Worm (Caenorhabditis elegans): ENCODE data around the gene F53F4.2.

F53F4.2 gene

ce11 chrV:13565781-13566180 lies 23.6 kb downstream of the F53F4.2 start, which contains the start of gene slrp-1:
TSS of gene slrp-1 (plus strand) at chrV:13565863.
- TF ChIP-seq C34F6.9 (tag; optimal IDR thresholded peaks at IDR 0.05), result no peak
- TF ChIP-seq blmp-1 (tag; optimal IDR thresholded peaks at IDR 0.05; ENCODE audit: insufficient read depth), result no peak
- TF ChIP-seq unc-39 (tag; optimal IDR thresholded peaks at IDR 0.05), result no peak
- no peak for TF ChIP-seq nhr-12 (tag; optimal IDR thresholded peaks at IDR 0.05)
- TF ChIP-seq mdl-1 (tag; optimal IDR thresholded peaks at IDR 0.05), result no peak

- peak; percentile 75 for TF ChIP-seq blmp-1 (tag; optimal IDR thresholded peaks at IDR 0.05; ENCODE audit: insufficient read depth)
- TF ChIP-seq nhr-11 (tag; optimal IDR thresholded peaks at IDR 0.05), result no peak
- peak; percentile 22 for TF ChIP-seq ceh-82 (tag; optimal IDR thresholded peaks at IDR 0.05)
- peak; percentile 68 for TF ChIP-seq lin-13 (GFP tag; optimal IDR thresholded peaks at IDR 0.05)
- no peak for TF ChIP-seq aly-2 (tag; optimal IDR thresholded peaks at IDR 0.05)
- peak; percentile 83 for TF ChIP-seq snpc-4 (tag; optimal IDR thresholded peaks at IDR 0.05)
- no peak for TF ChIP-seq elt-1 (tag; optimal IDR thresholded peaks at IDR 0.05)
- TF ChIP-seq nhr-21 (tag; optimal IDR thresholded peaks at IDR 0.05), result peak; percentile 96
- no peak for TF ChIP-seq ZK546.5 (tag; optimal IDR thresholded peaks at IDR 0.05)
- TF ChIP-seq nhr-77 (tag; optimal IDR thresholded peaks at IDR 0.05), result no peak
- no peak for TF ChIP-seq nhr-10 (tag; optimal IDR thresholded peaks at IDR 0.05)
- TF ChIP-seq mdl-1 (tag; optimal IDR thresholded peaks at IDR 0.05), result peak in 1 of 2 experiments; percentile 65
- no peak for TF ChIP-seq lin-11 (tag; optimal IDR thresholded peaks at IDR 0.05)
- no peak for TF ChIP-seq R02D3.7 (tag; optimal IDR thresholded peaks at IDR 0.05)
- no peak for TF ChIP-seq alr-1 (tag; optimal IDR thresholded peaks at IDR 0.05)
- TF ChIP-seq fos-1 (tag; optimal IDR thresholded peaks at IDR 0.05), result peak; percentile 88
- TF ChIP-seq ztf-4 (tag; optimal IDR thresholded peaks at IDR 0.05), result peak; percentile 76
- no peak for TF ChIP-seq ztf-11 (tag; optimal IDR thresholded peaks at IDR 0.05)
- no peak for TF ChIP-seq ztf-1 (GFP tag; conservative IDR thresholded peaks at IDR 0.05)
- TF ChIP-seq F13H6.1 (tag; optimal IDR thresholded peaks at IDR 0.05), result peak; percentile 87
- TF ChIP-seq nhr-237 (tag; optimal IDR thresholded peaks at IDR 0.05), result no peak
- no peak for TF ChIP-seq lin-39 (tag; optimal IDR thresholded peaks at IDR 0.05)
- no peak for TF ChIP-seq unc-39 (tag; optimal IDR thresholded peaks at IDR 0.05)
- TF ChIP-seq nhr-129 (tag; optimal IDR thresholded peaks at IDR 0.05), result peak; percentile 98
- peak; percentile 89 for TF ChIP-seq sma-9 (GFP tag; optimal IDR thresholded peaks at IDR 0.05)
- TF ChIP-seq sma-9 (tag; optimal IDR thresholded peaks at IDR 0.05), result no peak
- TF ChIP-seq skn-1 (tag; optimal IDR thresholded peaks at IDR 0.05), result no peak
- no peak for TF ChIP-seq peb-1 (tag; optimal IDR thresholded peaks at IDR 0.05)
- peak; percentile 56 for TF ChIP-seq zag-1 (tag; optimal IDR thresholded peaks at IDR 0.05)
- no peak for TF ChIP-seq Y55F3AM.14 (GFP tag; optimal IDR thresholded peaks at IDR 0.05)
- TF ChIP-seq crh-2 (tag; optimal IDR thresholded peaks at IDR 0.05), result peak; percentile 96
- TF ChIP-seq ama-1 (optimal IDR thresholded peaks at IDR 0.05), result peak; percentile 76
- peak; percentile 47 to 91 for TF ChIP-seq lsy-2 (tag; optimal IDR thresholded peaks at IDR 0.05)
- no peak for TF ChIP-seq mbf-1 (tag; optimal IDR thresholded peaks at IDR 0.05)
- peak; percentile 94 for TF ChIP-seq nhr-25 (tag; optimal IDR thresholded peaks at IDR 0.05)
- peak; percentile 85 for TF ChIP-seq unc-55 (GFP tag; optimal IDR thresholded peaks at IDR 0.05)
- TF ChIP-seq gmeb-1 (tag; optimal IDR thresholded peaks at IDR 0.05), result peak; percentile 88
- TF ChIP-seq ceh-16 (tag; optimal IDR thresholded peaks at IDR 0.05), result no peak
- no peak for TF ChIP-seq nhr-12 (tag; optimal IDR thresholded peaks at IDR 0.05)
- no peak for TF ChIP-seq dmd-4 (tag; optimal IDR thresholded peaks at IDR 0.05)
- TF ChIP-seq egl-27 (tag; optimal IDR thresholded peaks at IDR 0.05), result peak; percentile 4
- TF ChIP-seq nhr-23 (tag; optimal IDR thresholded peaks at IDR 0.05), result no peak
- TF ChIP-seq mab-5 (tag; optimal IDR thresholded peaks at IDR 0.05), result peak; percentile 59
- no peak for TF ChIP-seq nhr-6 (tag; optimal IDR thresholded peaks at IDR 0.05)
- no peak for TF ChIP-seq elt-3 (tag; optimal IDR thresholded peaks at IDR 0.05)
- peak; percentile 95 for TF ChIP-seq sma-3 (GFP tag; optimal IDR thresholded peaks at IDR 0.05)
- peak; percentile 98 for TF ChIP-seq C34F6.9 (tag; optimal IDR thresholded peaks at IDR 0.05)
- TF ChIP-seq unc-62 (GFP tag; optimal IDR thresholded peaks at IDR 0.05), result no peak
- peak; percentile 61 for TF ChIP-seq sem-4 (tag; optimal IDR thresholded peaks at IDR 0.05)
Observed at ce11 chrV:13565197-13565596, 24.2 kb downstream of the F53F4.2 start.

Measured in whole organism, L2 larva.